Worm (Caenorhabditis elegans): ENCODE data around the gene F46H5.7.

Gene F46H5.7

DNA sequence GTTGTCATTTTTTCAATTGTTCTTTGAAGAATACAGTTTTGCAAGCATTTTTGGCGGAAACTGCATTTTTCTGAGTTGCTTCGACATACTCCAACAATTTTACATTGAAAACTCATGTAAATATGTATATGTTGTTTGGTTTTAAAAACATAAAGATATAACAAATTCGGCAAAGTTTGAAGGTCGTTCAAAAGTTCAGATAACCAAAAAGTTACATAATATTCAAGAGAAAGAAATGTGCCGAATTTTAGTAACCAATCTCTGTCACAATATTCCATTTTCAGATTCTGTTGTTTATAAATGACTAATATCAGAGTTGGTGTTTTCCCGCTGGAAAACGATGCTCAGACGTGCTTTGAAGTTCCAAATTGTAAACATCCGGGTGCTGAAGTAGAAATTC lies 36.4 kb downstream of the F46H5.7 start, which contains the start of gene ZK867.2:
Gene ZK867.2, plus strand, starts transcription at position 301 of the 400 bp plus-strand sequence.
- TF ChIP-seq die-1 (tag; optimal IDR thresholded peaks at IDR 0.05) (no peak), repo-1 (tag; optimal IDR thresholded peaks at IDR 0.05) (no peak), F23B12.7 (tag; optimal IDR thresholded peaks at IDR 0.05; ENCODE audit: insufficient read depth) (no peak), mxl-1 (tag; optimal IDR thresholded peaks at IDR 0.05) (no peak), lag-1 (GFP tag; IDR thresholded peaks at IDR 0.05) (no peak), nfya-2 (GFP tag; IDR thresholded peaks at IDR 0.05) (no peak), let-607 (tag; optimal IDR thresholded peaks at IDR 0.05) (no peak), F10E7.11 (tag; optimal IDR thresholded peaks at IDR 0.05) (no peak)

DNA sequence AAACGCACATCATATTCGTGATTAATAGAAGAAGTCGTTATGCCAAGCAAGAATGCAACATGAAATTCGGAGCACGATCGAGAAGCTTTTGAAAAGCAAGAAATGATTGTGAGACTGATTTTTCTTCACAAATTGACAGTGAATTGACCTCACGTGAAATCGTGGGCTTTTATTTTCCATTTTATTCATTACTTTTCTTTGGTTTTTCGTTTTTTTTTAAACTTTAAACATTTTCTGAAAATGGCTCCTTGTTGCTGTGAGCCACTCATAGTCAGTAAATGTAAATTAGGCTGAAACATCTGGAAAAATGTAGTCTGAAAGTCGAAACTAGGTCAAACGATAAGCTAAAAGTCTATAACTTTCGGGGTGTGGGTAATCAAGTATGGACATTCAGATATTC lies 37.6 kb downstream of the F46H5.7 start, which contains the start of gene C55B6.5:
Gene C55B6.5, minus strand, starts transcription at position 101 of the 400 bp plus-strand sequence.
- TF ChIP-seq F39B2.1 (GFP tag; IDR thresholded peaks at IDR 0.05): no peak
- TF ChIP-seq him-1 (tag; optimal IDR thresholded peaks at IDR 0.05): no peak
- TF ChIP-seq ceh-100 (GFP tag; IDR thresholded peaks at IDR 0.05): no peak
- no peak for TF ChIP-seq ZK185.1 (tag; optimal IDR thresholded peaks at IDR 0.05; ENCODE audit: poor library complexity, severe bottlenecking)
- no peak for TF ChIP-seq mes-4 (tag; optimal IDR thresholded peaks at IDR 0.05)
- no peak for TF ChIP-seq attf-6 (GFP tag; IDR thresholded peaks at IDR 0.05)
- no peak for TF ChIP-seq sptf-2 (GFP tag; optimal IDR thresholded peaks at IDR 0.05)
- no peak for TF ChIP-seq lin-54 (GFP tag; optimal IDR thresholded peaks at IDR 0.05)
- no peak for TF ChIP-seq gei-17 (GFP tag; optimal IDR thresholded peaks at IDR 0.05)
- no peak for TF ChIP-seq hsf-1 (GFP tag; IDR thresholded peaks at IDR 0.05)
- TF ChIP-seq bed-1 (GFP tag; IDR thresholded peaks at IDR 0.05): no peak
- TF ChIP-seq attf-5 (GFP tag; optimal IDR thresholded peaks at IDR 0.05): no peak
- no peak for TF ChIP-seq rcor-1 (GFP tag; IDR thresholded peaks at IDR 0.05)

DNA sequence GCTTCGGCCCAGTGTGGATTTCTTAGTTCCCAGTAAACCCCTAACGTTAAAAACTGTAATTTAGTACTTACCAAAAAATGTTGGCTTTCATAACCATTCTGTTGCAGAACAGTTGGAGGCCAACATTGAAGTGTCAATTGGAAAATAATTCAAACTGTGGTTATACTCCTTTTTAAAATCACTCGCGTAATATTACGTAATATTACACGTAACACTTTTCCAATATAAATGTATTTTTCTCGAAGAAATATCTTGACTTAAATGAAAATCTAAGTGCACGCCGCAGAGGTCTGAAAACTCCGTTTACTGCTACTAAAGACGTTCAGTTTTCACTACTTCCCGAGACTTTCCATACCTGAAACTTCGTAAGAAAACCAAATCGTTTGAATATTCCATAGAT lies 38.6 kb downstream of the F46H5.7 start:
- TF ChIP-seq K12H6.12 (tag; optimal IDR thresholded peaks at IDR 0.05) (no peak), somi-1 (GFP tag; optimal IDR thresholded peaks at IDR 0.05) (no peak), mel-28 (tag; optimal IDR thresholded peaks at IDR 0.05; ENCODE audit: borderline replicate concordance) (no peak)

DNA sequence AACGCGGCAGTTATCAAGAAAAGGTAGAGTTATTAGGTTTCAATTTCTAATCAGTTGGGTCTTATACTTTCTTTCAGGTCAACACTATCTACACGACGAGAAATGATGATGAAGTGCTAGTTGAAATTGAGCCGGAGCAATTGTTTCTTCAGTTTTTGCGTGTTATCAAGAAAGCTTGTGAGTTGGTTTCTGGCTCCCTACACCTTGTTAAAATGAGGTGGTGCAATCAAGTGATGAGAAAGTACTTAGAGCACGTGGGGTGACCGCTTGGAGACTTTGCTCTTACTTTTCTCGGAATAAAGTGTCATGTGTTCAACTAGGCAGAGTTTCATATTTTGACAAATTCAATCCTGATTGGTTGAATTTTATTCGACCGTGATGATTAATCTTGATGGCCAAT lies 42.3 kb downstream of the F46H5.7 start:
- TF ChIP-seq cebp-1 (GFP tag; IDR thresholded peaks at IDR 0.05) (no peak), cebp-1 (tag; optimal IDR thresholded peaks at IDR 0.05) (peak; percentile 55), zim-3 (tag; optimal IDR thresholded peaks at IDR 0.05) (no peak), ztf-28 (GFP tag; IDR thresholded peaks at IDR 0.05) (no peak), atf-7 (tag; optimal IDR thresholded peaks at IDR 0.05) (peak; percentile 61), die-1 (tag; optimal IDR thresholded peaks at IDR 0.05) (no peak), athp-1 (tag; optimal IDR thresholded peaks at IDR 0.05) (no peak), hmg-1.2 (GFP tag; IDR thresholded peaks at IDR 0.05) (no peak), ets-4 (GFP tag; optimal IDR thresholded peaks at IDR 0.05) (peak; percentile 44), madf-10 (tag; optimal IDR thresholded peaks at IDR 0.05) (peak; percentile 50), efl-1 (GFP tag; optimal IDR thresholded peaks at IDR 0.05) (no peak), nhr-80 (tag; optimal IDR thresholded peaks at IDR 0.05) (peak; percentile 95), unc-62 (GFP tag; optimal IDR thresholded peaks at IDR 0.05) (peak; percentile 53), ceh-27 (GFP tag; optimal IDR thresholded peaks at IDR 0.05) (no peak), nhr-90 (tag; optimal IDR thresholded peaks at IDR 0.05) (peak; percentile 21), ztf-22 (GFP tag; optimal IDR thresholded peaks at IDR 0.05) (peak; percentile 41), nfyb-1 (GFP tag; IDR thresholded peaks at IDR 0.05) (peak; percentile 74), let-607 (tag; optimal IDR thresholded peaks at IDR 0.05) (peak in 1 of 2 experiments; percentile 66), unc-130 (GFP tag; optimal IDR thresholded peaks at IDR 0.05) (no peak), F10E7.11 (tag; optimal IDR thresholded peaks at IDR 0.05) (no peak), egl-44 (GFP tag; IDR thresholded peaks at IDR 0.05) (0 out of 2 replicates have a peak, but pooled peaks have one; percentile 38), lin-35 (GFP tag; optimal IDR thresholded peaks at IDR 0.05) (no peak)
